Fruit fly (Drosophila melanogaster) whole organism, adult: ENCODE data around the gene futsch.

Source experiments
- CG11617 ChIP-seq: fragments of 200-800 bp; sonication (Bioruptor generic); optimal IDR thresholded peaks from 2 replicates; lab custom pipeline; 2017; ENCODE audit warnings: mild to moderate bottlenecking, missing biosample characterization, missing genetic modification reagents, missing genetic modification characterization
- CG12768 ChIP-seq: fragments of 200-800 bp; sonication (Bioruptor generic); optimal IDR thresholded peaks from 2 replicates; lab custom pipeline; 2017; ENCODE audit warnings: missing biosample characterization, missing genetic modification characterization, mild to moderate bottlenecking, moderate library complexity, missing genetic modification reagents
- CG14711 ChIP-seq: fragments of 200-800 bp; sonication (Bioruptor generic); optimal IDR thresholded peaks from 2 replicates; lab custom pipeline; 2018; ENCODE audit warnings: missing biosample characterization, mild to moderate bottlenecking, missing genetic modification characterization, moderate library complexity
- CG1620 ChIP-seq: fragments of 200-800 bp; sonication (Bioruptor generic); optimal IDR thresholded peaks from 2 replicates; lab custom pipeline; 2016; ENCODE audit warnings: missing biosample characterization, missing genetic modification characterization
- CG33017 ChIP-seq: fragments of 200-800 bp; sonication (Bioruptor generic); optimal IDR thresholded peaks from 2 replicates; lab custom pipeline; 2018; ENCODE audit warnings: missing biosample characterization, mild to moderate bottlenecking, missing genetic modification characterization, moderate library complexity
- CG5204 ChIP-seq: fragments of 200-800 bp; sonication (Bioruptor generic); optimal IDR thresholded peaks from 2 replicates; lab custom pipeline; 2016; ENCODE audit warnings: missing biosample characterization, missing genetic modification characterization
- CG7045 ChIP-seq: fragments of 200-800 bp; sonication (Bioruptor generic); optimal IDR thresholded peaks from 2 replicates; lab custom pipeline; 2017; ENCODE audit warnings: missing biosample characterization, mild to moderate bottlenecking, missing genetic modification characterization
- Clk ChIP-seq: fragments of 200-800 bp; sonication (Bioruptor generic); optimal IDR thresholded peaks from 2 replicates; lab custom pipeline; 2017; ENCODE audit warnings: missing biosample characterization, missing genetic modification characterization
- Crg-1 ChIP-seq: fragments of 200-800 bp; sonication (Bioruptor generic); optimal IDR thresholded peaks from 2 replicates; lab custom pipeline; 2016; ENCODE audit warnings: missing biosample characterization, missing genetic modification characterization
- Hr96 ChIP-seq: fragments of 200-800 bp; sonication (Bioruptor generic); optimal IDR thresholded peaks from 2 replicates; lab custom pipeline; 2016; ENCODE audit warnings: missing biosample characterization, missing genetic modification characterization
- Mnt ChIP-seq: fragments of 200-800 bp; sonication (Bioruptor generic); optimal IDR thresholded peaks from 2 replicates; lab custom pipeline; 2016; ENCODE audit warnings: missing biosample characterization, mild to moderate bottlenecking, missing genetic modification characterization
- bab1 ChIP-seq: fragments of 200-800 bp; sonication (Bioruptor generic); optimal IDR thresholded peaks from 3 replicates; lab custom pipeline; 2019; ENCODE audit warnings: missing biosample characterization, mild to moderate bottlenecking, missing genetic modification characterization, moderate library complexity
- cic ChIP-seq: fragments of 200-800 bp; sonication (Bioruptor generic); optimal IDR thresholded peaks from 2 replicates; lab custom pipeline; 2017; ENCODE audit warnings: missing biosample characterization, mild to moderate bottlenecking, missing genetic modification characterization, moderate library complexity
- cnc ChIP-seq, 2 experiments: fragments of >200 bp; optimal IDR thresholded peaks; 2 replicates each; lab custom pipeline; 2017
- kay ChIP-seq: fragments of 200-800 bp; sonication (Bioruptor generic); peaks from one replicate; lab custom pipeline; 2016; ENCODE audit warnings: missing biosample characterization, missing genetic modification characterization, borderline replicate concordance
- ovo ChIP-seq: fragments of 200-800 bp; sonication (Bioruptor generic); optimal IDR thresholded peaks from 2 replicates; lab custom pipeline; 2016; ENCODE audit warnings: missing biosample characterization, missing genetic modification characterization
- pad ChIP-seq: fragments of 200-800 bp; sonication (Bioruptor generic); optimal IDR thresholded peaks from 3 replicates; lab custom pipeline; 2017; ENCODE audit warnings: missing biosample characterization, missing genetic modification characterization, mild to moderate bottlenecking, moderate library complexity, missing genetic modification reagents
- tj ChIP-seq: fragments of 200-800 bp; sonication (Bioruptor generic); optimal IDR thresholded peaks from 3 replicates; lab custom pipeline; 2017; ENCODE audit warnings: missing biosample characterization, mild to moderate bottlenecking, missing genetic modification characterization, moderate library complexity
- toe ChIP-seq: fragments of 200-800 bp; sonication (Bioruptor generic); optimal IDR thresholded peaks from 2 replicates; lab custom pipeline; 2016; ENCODE audit warnings: missing biosample characterization, missing genetic modification characterization

futsch gene

dm6 chrX:1405012-1405411 lies 3.9 kb upstream of the futsch start:
- no peak for TF ChIP-seq cnc (optimal IDR thresholded peaks at IDR 0.05; lab: Kevin White, UChicago)
- no peak for TF ChIP-seq Crg-1 (GFP tag; lab: Kevin White, UChicago)
- TF ChIP-seq tj (GFP tag; lab: Kevin White, UChicago), result no peak
- no peak for TF ChIP-seq CG12768 (GFP tag; lab: Kevin White, UChicago)
- TF ChIP-seq bab1 (GFP tag; lab: Kevin White, UChicago), result no peak
- TF ChIP-seq CG11617, result no peak
- no peak for TF ChIP-seq Hr96
- no peak for TF ChIP-seq CG5204 (GFP tag; lab: Kevin White, UChicago)
- no peak for TF ChIP-seq CG33017 (tag; lab: Kevin White, UChicago)
- TF ChIP-seq cic, result no peak
- no peak for TF ChIP-seq CG1620 (GFP tag; lab: Kevin White, UChicago)
- TF ChIP-seq Mnt (GFP tag; lab: Kevin White, UChicago), result no peak
- no peak for TF ChIP-seq CG14711
- no peak for TF ChIP-seq Clk

dm6 chrX:1405779-1406178 lies 3.1 kb upstream of the futsch start:
- no peak for TF ChIP-seq Mnt (GFP tag; lab: Kevin White, UChicago)
- no peak for TF ChIP-seq CG14711
- TF ChIP-seq tj (GFP tag; lab: Kevin White, UChicago), result no peak
- TF ChIP-seq CG11617, result no peak
- no peak for TF ChIP-seq kay (GFP tag; lab: Kevin White, UChicago)
- no peak for TF ChIP-seq Crg-1 (GFP tag; lab: Kevin White, UChicago)
- no peak for TF ChIP-seq Hr96
- TF ChIP-seq CG5204 (GFP tag; lab: Kevin White, UChicago), result no peak
- TF ChIP-seq toe (GFP tag; lab: Kevin White, UChicago), result no peak
- no peak for TF ChIP-seq CG1620 (GFP tag; lab: Kevin White, UChicago)
- no peak for TF ChIP-seq cic
- no peak for TF ChIP-seq CG12768 (GFP tag; lab: Kevin White, UChicago)
- TF ChIP-seq Clk, result no peak
- TF ChIP-seq CG33017 (tag; lab: Kevin White, UChicago), result no peak

- TF ChIP-seq Clk (no peak), pad (GFP tag; lab: Kevin White, UChicago) (no peak), CG5204 (GFP tag; lab: Kevin White, UChicago) (no peak), toe (GFP tag; lab: Kevin White, UChicago) (no peak), CG7045 (GFP tag; lab: Kevin White, UChicago) (no peak), Crg-1 (GFP tag; lab: Kevin White, UChicago) (no peak), cnc (optimal IDR thresholded peaks at IDR 0.05; lab: Kevin White, UChicago) (no peak), CG1620 (GFP tag; lab: Kevin White, UChicago) (no peak), bab1 (GFP tag; lab: Kevin White, UChicago) (no peak), tj (GFP tag; lab: Kevin White, UChicago) (no peak)
These were observed 1.2 kb upstream of the futsch start for dm6 chrX:1407683-1408082.

- no peak for TF ChIP-seq CG14711
- TF ChIP-seq cnc (optimal IDR thresholded peaks at IDR 0.05; lab: Kevin White, UChicago), result no peak
- TF ChIP-seq CG11617, result no peak
- no peak for TF ChIP-seq Clk
- no peak for TF ChIP-seq tj (GFP tag; lab: Kevin White, UChicago)
- TF ChIP-seq Mnt (GFP tag; lab: Kevin White, UChicago), result no peak
- no peak for TF ChIP-seq CG5204 (GFP tag; lab: Kevin White, UChicago)
- no peak for TF ChIP-seq toe (GFP tag; lab: Kevin White, UChicago)
- TF ChIP-seq cic, result no peak
These were observed 1.4 kb downstream of the futsch start for dm6 chrX:1410312-1410711.

dm6 chrX:1411225-1411932 lies 2.5 kb downstream of the futsch start:
- no peak for TF ChIP-seq CG12768 (GFP tag; lab: Kevin White, UChicago)
- TF ChIP-seq toe (GFP tag; lab: Kevin White, UChicago), result no peak
- TF ChIP-seq Hr96, result no peak
- no peak for TF ChIP-seq tj (GFP tag; lab: Kevin White, UChicago)
- no peak for TF ChIP-seq CG7045 (GFP tag; lab: Kevin White, UChicago)
- TF ChIP-seq CG33017 (tag; lab: Kevin White, UChicago), result no peak
- no peak for TF ChIP-seq kay (GFP tag; lab: Kevin White, UChicago)
- TF ChIP-seq CG1620 (GFP tag; lab: Kevin White, UChicago), result no peak
- TF ChIP-seq Mnt (GFP tag; lab: Kevin White, UChicago), result no peak
- TF ChIP-seq CG14711, result no peak

- TF ChIP-seq CG14711, result no peak
These were observed 5.4 kb downstream of the futsch start for dm6 chrX:1414269-1414668.

- no peak for TF ChIP-seq pad (GFP tag; lab: Kevin White, UChicago)
- TF ChIP-seq kay (GFP tag; lab: Kevin White, UChicago), result no peak
- TF ChIP-seq Crg-1 (GFP tag; lab: Kevin White, UChicago), result no peak
These were observed 43.3 kb downstream of the futsch start, which contains the start of gene Gr2a for dm6 chrX:1452130-1452529. TSS of gene Gr2a (plus strand) at chrX:1452430.

- TF ChIP-seq ovo (GFP tag; lab: Kevin White, UChicago) (peak; percentile 85), CG7045 (GFP tag; lab: Kevin White, UChicago) (no peak), cnc (optimal IDR thresholded peaks at IDR 0.05; lab: Kevin White, UChicago) (no peak)
These were observed 46.0 kb downstream of the futsch start for dm6 chrX:1454837-1455236.
